Fruit fly (Drosophila melanogaster) whole organism, embryonic: ENCODE data around the gene zetaCOP.

Source experiments
- Atf-2 ChIP-seq: fragments of 200-800 bp; sonication (Bioruptor generic); optimal IDR thresholded peaks from 2 replicates; lab custom pipeline; 2016; ENCODE audit warnings: missing biosample characterization, missing genetic modification characterization
- B-H1 ChIP-seq: fragments of 200-800 bp; sonication (Bioruptor generic); IDR thresholded peaks from 3 replicates; pipeline ENCODE4 v1.3.6; 2022; ENCODE audit warnings: missing biosample characterization, missing genetic modification characterization
- CG10543 ChIP-seq: fragments of 200-800 bp; sonication (Bioruptor generic); optimal IDR thresholded peaks from 3 replicates; lab custom pipeline; 2017; ENCODE audit warnings: missing biosample characterization, mild to moderate bottlenecking, missing genetic modification characterization, moderate library complexity
- CG11560 ChIP-seq: fragments of 200-800 bp; sonication (Bioruptor generic); IDR thresholded peaks from 3 replicates; pipeline ENCODE4 v1.3.6; 2022; ENCODE audit warnings: missing biosample characterization, missing genetic modification characterization
- CG11723 ChIP-seq: fragments of 200-800 bp; sonication (Bioruptor generic); optimal IDR thresholded peaks from 2 replicates; lab custom pipeline; 2017; ENCODE audit warnings: missing biosample characterization, mild to moderate bottlenecking, missing genetic modification characterization
- CG13894 ChIP-seq: fragments of 200-800 bp; sonication (Bioruptor generic); optimal IDR thresholded peaks from 3 replicates; lab custom pipeline; 2018; ENCODE audit warnings: missing biosample characterization, mild to moderate bottlenecking, missing genetic modification characterization, moderate library complexity
- CG15269 ChIP-seq: fragments of 200-800 bp; sonication (Bioruptor generic); optimal IDR thresholded peaks from 2 replicates; lab custom pipeline; 2018; ENCODE audit warnings: missing biosample characterization, mild to moderate bottlenecking, missing genetic modification characterization, moderate library complexity
- CG17385 ChIP-seq: fragments of 200-800 bp; sonication (Bioruptor generic); optimal IDR thresholded peaks from 3 replicates; lab custom pipeline; 2018; ENCODE audit warnings: missing biosample characterization, mild to moderate bottlenecking, missing genetic modification characterization
- CG17568 ChIP-seq: fragments of 200-800 bp; sonication (Bioruptor generic); optimal IDR thresholded peaks from 2 replicates; lab custom pipeline; 2018; ENCODE audit warnings: missing biosample characterization, mild to moderate bottlenecking, missing genetic modification characterization, moderate library complexity
- CG17912 ChIP-seq: fragments of 200-800 bp; sonication (Bioruptor generic); optimal IDR thresholded peaks from 2 replicates; lab custom pipeline; 2018; ENCODE audit warnings: missing biosample characterization, mild to moderate bottlenecking, missing genetic modification characterization
- CG18599 ChIP-seq: fragments of 200-800 bp; sonication (Bioruptor generic); optimal IDR thresholded peaks from 3 replicates; lab custom pipeline; 2017; ENCODE audit warnings: missing biosample characterization, missing genetic modification characterization, mild to moderate bottlenecking, moderate library complexity, missing genetic modification reagents
- CG34376 ChIP-seq: fragments of 200-800 bp; sonication (Bioruptor generic); optimal IDR thresholded peaks from 2 replicates; lab custom pipeline; 2018; ENCODE audit warnings: missing biosample characterization, mild to moderate bottlenecking, missing genetic modification characterization
- CG3995 ChIP-seq: fragments of 200-800 bp; sonication (Bioruptor generic); optimal IDR thresholded peaks from 3 replicates; lab custom pipeline; 2016; ENCODE audit warnings: missing biosample characterization, missing genetic modification characterization
- CG42726 ChIP-seq: fragments of 200-800 bp; sonication (Bioruptor generic); IDR thresholded peaks from 2 replicates; pipeline ENCODE4 v1.3.6; 2022; ENCODE audit warnings: missing biosample characterization, missing genetic modification characterization; ENCODE audit not compliant: partially characterized antibody
- CG4328 ChIP-seq: fragments of 200-800 bp; sonication (Bioruptor generic); optimal IDR thresholded peaks from 3 replicates; lab custom pipeline; 2017; ENCODE audit warnings: missing biosample characterization, missing genetic modification reagents, missing genetic modification characterization
- CG6689 ChIP-seq: fragments of 200-800 bp; sonication (Bioruptor generic); IDR thresholded peaks from 2 replicates; pipeline ENCODE4 v1.3.6; 2022; ENCODE audit warnings: missing biosample characterization, missing genetic modification characterization
- CG7372 ChIP-seq: fragments of 200-800 bp; sonication (Bioruptor generic); IDR thresholded peaks from 2 replicates; pipeline ENCODE4 v1.3.6; 2022; ENCODE audit warnings: missing biosample characterization, missing genetic modification characterization
- CG7556 ChIP-seq: fragments of 200-800 bp; sonication (Bioruptor generic); optimal IDR thresholded peaks from 2 replicates; lab custom pipeline; 2017; ENCODE audit warnings: missing biosample characterization, mild to moderate bottlenecking, missing genetic modification characterization
- CG9932 ChIP-seq: fragments of 200-800 bp; sonication (Bioruptor generic); IDR thresholded peaks from 2 replicates; pipeline ENCODE4 v1.3.6; 2022; ENCODE audit warnings: missing biosample characterization, missing genetic modification characterization
- CrebB ChIP-seq: fragments of 200-800 bp; sonication (Bioruptor generic); optimal IDR thresholded peaks from 3 replicates; lab custom pipeline; 2018; ENCODE audit warnings: missing biosample characterization, mild to moderate bottlenecking, missing genetic modification characterization
- Dp ChIP-seq: fragments of 200-800 bp; sonication (Bioruptor generic); optimal IDR thresholded peaks from 2 replicates; lab custom pipeline; 2018; ENCODE audit warnings: missing biosample characterization, mild to moderate bottlenecking, missing genetic modification characterization, moderate library complexity
- E2f1 ChIP-seq: fragments of 200-800 bp; sonication (Bioruptor generic); IDR thresholded peaks from 2 replicates; pipeline ENCODE4 v1.3.6; 2022; ENCODE audit warnings: missing biosample characterization, missing genetic modification characterization
- MESR4 ChIP-seq: fragments of 200-800 bp; sonication (Bioruptor generic); optimal IDR thresholded peaks from 2 replicates; lab custom pipeline; 2018; ENCODE audit warnings: missing biosample characterization, mild to moderate bottlenecking, missing genetic modification characterization, moderate library complexity
- Max ChIP-seq: fragments of 200-800 bp; sonication (Bioruptor generic); optimal IDR thresholded peaks from 2 replicates; lab custom pipeline; 2016; ENCODE audit warnings: missing biosample characterization, mild to moderate bottlenecking, missing genetic modification characterization
- Med ChIP-seq: fragments of 200-800 bp; sonication (Bioruptor generic); peaks from one replicate; lab custom pipeline; 2016; ENCODE audit warnings: missing biosample characterization, missing genetic modification characterization, mild to moderate bottlenecking, inconsistent platforms, moderate library complexity
- Nf-YB ChIP-seq: fragments of 200-800 bp; sonication (Bioruptor generic); optimal IDR thresholded peaks from 3 replicates; lab custom pipeline; 2019; ENCODE audit warnings: missing biosample characterization, mild to moderate bottlenecking, missing genetic modification characterization, moderate library complexity
- Oaz ChIP-seq: fragments of 200-800 bp; sonication (Bioruptor generic); IDR thresholded peaks from 2 replicates; pipeline ENCODE4 v1.3.6; 2022; ENCODE audit warnings: missing biosample characterization, missing genetic modification characterization
- PHDP ChIP-seq: fragments of 200-800 bp; sonication (Bioruptor generic); optimal IDR thresholded peaks from 3 replicates; lab custom pipeline; 2018; ENCODE audit warnings: missing biosample characterization, mild to moderate bottlenecking, missing genetic modification characterization, moderate library complexity
- Ptx1 ChIP-seq: fragments of 200-800 bp; sonication (Bioruptor generic); IDR thresholded peaks from 2 replicates; pipeline ENCODE4 v1.3.6; 2022; ENCODE audit warnings: missing biosample characterization, missing genetic modification characterization
- Side ChIP-seq: fragments of 200-800 bp; sonication (Bioruptor generic); optimal IDR thresholded peaks from 2 replicates; lab custom pipeline; 2016; ENCODE audit warnings: missing biosample characterization, missing genetic modification characterization
- Stat92E ChIP-seq, 3 experiments: fragments of >200 bp in 2 of 3; fragments of 200-800 bp in 1 of 3; sonication (Bioruptor generic) in 1 of 3; optimal IDR thresholded peaks; 2 replicates each; lab custom pipeline; 2017 to 2019; ENCODE audit warnings: missing biosample characterization in 3 of 3, missing genetic modification characterization in 3 of 3, mild to moderate bottlenecking in 1 of 3, moderate library complexity in 1 of 3
- abd-A ChIP-seq: fragments of 200-800 bp; sonication (Bioruptor generic); optimal IDR thresholded peaks from 3 replicates; lab custom pipeline; 2019; ENCODE audit warnings: missing biosample characterization, mild to moderate bottlenecking, missing genetic modification characterization, moderate library complexity
- az2 ChIP-seq: fragments of 200-800 bp; sonication (Bioruptor generic); optimal IDR thresholded peaks from 3 replicates; lab custom pipeline; 2016; ENCODE audit warnings: missing biosample characterization, missing genetic modification characterization
- bcd ChIP-seq: fragments of 200-800 bp; sonication (Bioruptor generic); optimal IDR thresholded peaks from 2 replicates; lab custom pipeline; 2017; ENCODE audit warnings: missing biosample characterization, mild to moderate bottlenecking, missing genetic modification characterization
- cad ChIP-seq: fragments of >200 bp; optimal IDR thresholded peaks from 2 replicates; lab custom pipeline; 2017; ENCODE audit warnings: missing biosample characterization, missing genetic modification characterization
- crol ChIP-seq: fragments of 200-800 bp; sonication (Bioruptor generic); IDR thresholded peaks from 2 replicates; pipeline ENCODE4 v1.3.6; 2022; ENCODE audit warnings: missing biosample characterization, missing genetic modification characterization
- cwo ChIP-seq: fragments of 200-800 bp; sonication (Bioruptor generic); optimal IDR thresholded peaks from 3 replicates; lab custom pipeline; 2017; ENCODE audit warnings: missing biosample characterization, missing genetic modification characterization, mild to moderate bottlenecking, moderate library complexity, missing genetic modification reagents
- dysf ChIP-seq: fragments of 200-800 bp; sonication (Bioruptor generic); IDR thresholded peaks from 3 replicates; pipeline ENCODE4 v1.3.6; 2022; ENCODE audit warnings: missing biosample characterization, missing genetic modification characterization
- emc ChIP-seq: fragments of 200-800 bp; sonication (Bioruptor generic); optimal IDR thresholded peaks from 2 replicates; lab custom pipeline; 2016; ENCODE audit warnings: missing biosample characterization, missing genetic modification characterization
- gce ChIP-seq: fragments of 200-800 bp; sonication (Bioruptor generic); IDR thresholded peaks from 3 replicates; pipeline ENCODE4 v1.3.6; 2022; ENCODE audit warnings: missing biosample characterization, missing genetic modification characterization
- grau ChIP-seq: fragments of 200-800 bp; optimal IDR thresholded peaks from 3 replicates; lab custom pipeline; 2019; ENCODE audit warnings: missing biosample characterization, mild to moderate bottlenecking, missing genetic modification characterization, moderate library complexity
- jumu ChIP-seq: fragments of 200-800 bp; sonication (Bioruptor generic); optimal IDR thresholded peaks from 3 replicates; lab custom pipeline; 2016; ENCODE audit warnings: missing biosample characterization, missing genetic modification characterization
- lab ChIP-seq: fragments of 200-800 bp; sonication (Bioruptor generic); optimal IDR thresholded peaks from 3 replicates; lab custom pipeline; 2017; ENCODE audit warnings: missing biosample characterization, missing genetic modification characterization, mild to moderate bottlenecking, moderate library complexity, missing genetic modification reagents
- lmd ChIP-seq: fragments of 200-800 bp; sonication (Bioruptor generic); IDR thresholded peaks from 2 replicates; pipeline ENCODE4 v1.3.6; 2022; ENCODE audit warnings: missing biosample characterization, missing genetic modification characterization
- org-1 ChIP-seq: fragments of 200-800 bp; sonication (Bioruptor generic); optimal IDR thresholded peaks from 2 replicates; lab custom pipeline; 2017; ENCODE audit warnings: missing biosample characterization, missing genetic modification characterization
- peb ChIP-seq: fragments of 200-800 bp; sonication (Bioruptor generic); IDR thresholded peaks from 2 replicates; pipeline ENCODE4 v1.3.6; 2022; ENCODE audit warnings: missing biosample characterization, missing genetic modification characterization
- slbo ChIP-seq: fragments of 200-800 bp; sonication (Bioruptor generic); IDR thresholded peaks from 2 replicates; pipeline ENCODE4 v1.3.6; 2022; ENCODE audit warnings: missing biosample characterization, missing genetic modification characterization
- stc ChIP-seq: fragments of 200-800 bp; sonication (Bioruptor generic); IDR thresholded peaks from 2 replicates; pipeline ENCODE4 v1.3.6; 2022; ENCODE audit warnings: missing biosample characterization, missing genetic modification characterization
- sug ChIP-seq: fragments of 200-800 bp; optimal IDR thresholded peaks from 2 replicates; lab custom pipeline; 2019; ENCODE audit warnings: missing biosample characterization, mild to moderate bottlenecking, missing genetic modification characterization, moderate library complexity
- wdn ChIP-seq: fragments of 200-800 bp; sonication (Bioruptor generic); IDR thresholded peaks from 2 replicates; pipeline ENCODE4 v1.3.6; 2022; ENCODE audit warnings: missing biosample characterization, missing genetic modification characterization
- wek ChIP-seq: fragments of 200-800 bp; sonication (Bioruptor generic); optimal IDR thresholded peaks from 3 replicates; lab custom pipeline; 2018; ENCODE audit warnings: missing biosample characterization, mild to moderate bottlenecking, missing genetic modification characterization, moderate library complexity

The zetaCOP gene

DNA sequence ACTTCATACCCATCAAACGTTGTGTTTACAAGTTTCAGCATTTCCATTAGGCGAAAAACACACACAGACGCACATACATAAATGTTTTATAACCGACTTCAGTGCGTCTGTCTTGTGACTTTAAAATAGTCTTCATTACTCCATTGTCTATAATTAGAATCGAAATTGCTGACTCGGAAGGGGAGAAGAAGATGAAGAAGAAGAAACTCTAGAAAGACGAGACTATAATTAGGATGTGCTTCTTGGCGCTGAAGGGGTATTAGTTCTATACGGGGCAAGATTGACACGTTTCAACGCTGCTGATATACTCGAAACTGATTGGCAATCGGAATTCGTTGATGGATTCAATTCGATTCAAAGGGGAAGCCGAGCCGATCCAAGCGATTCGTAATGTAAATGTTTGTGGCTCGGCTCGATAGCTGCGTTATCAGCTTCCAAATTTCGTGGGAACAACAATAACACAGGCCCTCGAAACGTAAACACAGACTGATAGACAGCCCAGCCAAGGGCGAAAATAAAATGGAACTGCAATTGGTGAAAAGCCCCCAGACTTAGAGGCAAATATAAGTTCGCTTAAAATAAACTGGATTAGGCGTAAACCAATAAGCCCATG lies 35.5 kb upstream of the zetaCOP start:
- TF ChIP-seq CG42726 (GFP tag; lab: Robert Waterston, UW) (no peak), MESR4 (GFP tag; lab: Kevin White, UChicago) (no peak), gce (GFP tag; lab: Robert Waterston, UW) (no peak), wdn (GFP tag; lab: Robert Waterston, UW) (peak; percentile 7; the same call in 1 of the 2 replicates), peb (no peak), az2 (GFP tag; lab: Kevin White, UChicago) (no peak), lmd (GFP tag; lab: Robert Waterston, UW) (no peak), cwo (GFP tag; lab: Kevin White, UChicago) (peak; percentile 29), emc (GFP tag; lab: Kevin White, UChicago) (no peak), sug (peak; percentile 82), CG9932 (no peak), CG18599 (peak; percentile 33), CrebB (tag; lab: Kevin White, UChicago) (no peak), org-1 (GFP tag; lab: Kevin White, UChicago) (no peak), CG11723 (GFP tag; lab: Kevin White, UChicago) (no peak), Oaz (GFP tag; lab: Robert Waterston, UW) (no peak), CG7372 (GFP tag; lab: Robert Waterston, UW) (no peak), Nf-YB (GFP tag; lab: Kevin White, UChicago) (no peak), CG15269 (tag; lab: Kevin White, UChicago) (no peak), lab (peak; percentile 20), Side (GFP tag; lab: Kevin White, UChicago) (no peak), bcd (no peak), Atf-2 (GFP tag; lab: Kevin White, UChicago) (no peak), dysf (GFP tag; lab: Robert Waterston, UW) (no peak), CG4328 (GFP tag; lab: Kevin White, UChicago) (no peak), Ptx1 (GFP tag; lab: Robert Waterston, UW) (no peak), grau (tag; lab: Kevin White, UChicago) (no peak), PHDP (tag; lab: Kevin White, UChicago) (no peak), CG6689 (no peak), Dp (GFP tag; lab: Kevin White, UChicago) (no peak), E2f1 (GFP tag; lab: Robert Waterston, UW) (no peak), CG13894 (tag; lab: Kevin White, UChicago) (no peak), CG17568 (no peak), CG11560 (tag; lab: Robert Waterston, UW) (no peak), CG10543 (GFP tag; lab: Kevin White, UChicago) (peak; percentile 22), cad (GFP tag; lab: Kevin White, UChicago) (no peak), crol (GFP tag; lab: Robert Waterston, UW) (peak; percentile 56; the same call in 1 of the 2 replicates), CG17912 (no peak), slbo (GFP tag; lab: Robert Waterston, UW) (no peak), Max (no peak), abd-A (tag; lab: Kevin White, UChicago) (no peak), B-H1 (no peak), Stat92E (GFP tag; optimal IDR thresholded peaks at IDR 0.05; lab: Kevin White, UChicago) (no peak), CG17385 (GFP tag; lab: Kevin White, UChicago) (peak; percentile 46), jumu (GFP tag; lab: Kevin White, UChicago) (no peak), CG7556 (GFP tag; lab: Kevin White, UChicago) (no peak), stc (GFP tag; lab: Robert Waterston, UW) (no peak), wek (no peak), Med (GFP tag; lab: Kevin White, UChicago) (peak; percentile 75), CG34376 (peak; percentile 75), CG3995 (GFP tag; lab: Kevin White, UChicago) (no peak)
